Worm (Caenorhabditis elegans) whole organism, L1 larva: ENCODE measurements around the gene Y41D4A.7.

Experiments used
- C16A3.4 ChIP-seq: fragments of 150-350 bp; optimal IDR thresholded peaks from 2 replicates; lab custom pipeline; 2014; ENCODE audit warnings: missing biosample characterization, missing genetic modification characterization
- F16B12.6 ChIP-seq: fragments of 150-350 bp; optimal IDR thresholded peaks from 2 replicates; lab custom pipeline; 2014; ENCODE audit warnings: missing biosample characterization, missing genetic modification characterization
- Y116A8C.19 ChIP-seq: sonication (generic microtip); optimal IDR thresholded peaks from 2 replicates; lab custom pipeline; 2016; ENCODE audit warnings: missing compliant biosample characterization, missing genetic modification characterization, borderline replicate concordance
- alr-1 ChIP-seq: fragments of 200-800 bp; sonication (Bioruptor generic); optimal IDR thresholded peaks from 2 replicates; lab custom pipeline; 2018; ENCODE audit warnings: borderline replicate concordance, mild to moderate bottlenecking, missing genetic modification characterization, missing compliant biosample characterization
- aly-2 ChIP-seq: fragments of 150-350 bp; optimal IDR thresholded peaks from 2 replicates; lab custom pipeline; 2014; ENCODE audit warnings: missing biosample characterization, missing genetic modification characterization
- dpl-1 ChIP-seq, 3 experiments: fragments of 150-350 bp in 2 of 3; sonication (generic microtip) in 1 of 3; optimal IDR thresholded peaks; 2 replicates each; lab custom pipeline; 2014 to 2017; ENCODE audit warnings: missing biosample characterization in 3 of 3, missing genetic modification characterization in 3 of 3, missing genetic modification reagents in 3 of 3
- efl-1 ChIP-seq, 4 experiments: fragments of 150-350 bp; optimal IDR thresholded peaks in 3 of 4; peaks in 1 of 4; 1 replicate in 1 of 4; 2 replicates in 3 of 4; lab custom pipeline; 2014; ENCODE audit warnings: missing biosample characterization in 2 of 4, missing genetic modification characterization in 2 of 4, missing genetic modification reagents in 2 of 4
- egl-27 ChIP-seq, 2 experiments: fragments of 150-350 bp in 1 of 2; sonication (generic microtip); optimal IDR thresholded peaks; 3 replicates each; lab custom pipeline; 2017 to 2018; ENCODE audit warnings: missing biosample characterization in 2 of 2, missing genetic modification characterization in 2 of 2, missing genetic modification reagents in 2 of 2
- elt-3 ChIP-seq, 6 experiments: fragments of 150-350 bp in 1 of 6; sonication (generic microtip); optimal IDR thresholded peaks; 2 replicates each; lab custom pipeline; 2017 to 2018; ENCODE audit warnings: missing biosample characterization in 6 of 6, missing genetic modification characterization in 6 of 6, inconsistent platforms in 1 of 6
- ets-5 ChIP-seq: fragments of 200-800 bp; sonication (Bioruptor generic); IDR thresholded peaks from 2 replicates; pipeline ENCODE4 v1.3.6; 2022; ENCODE audit warnings: missing genetic modification characterization, missing compliant biosample characterization
- fkh-10 ChIP-seq: sonication (generic microtip); optimal IDR thresholded peaks from 2 replicates; lab custom pipeline; 2017; ENCODE audit warnings: missing biosample characterization, missing genetic modification reagents, missing genetic modification characterization
- fkh-8 ChIP-seq: sonication (generic microtip); optimal IDR thresholded peaks from 2 replicates; lab custom pipeline; 2016; ENCODE audit warnings: mild to moderate bottlenecking, missing genetic modification characterization, missing compliant biosample characterization
- fos-1 ChIP-seq: fragments of 150-350 bp; optimal IDR thresholded peaks from 2 replicates; lab custom pipeline; 2014; ENCODE audit warnings: missing biosample characterization, missing genetic modification characterization
- irx-1 ChIP-seq: sonication (generic microtip); optimal IDR thresholded peaks from 2 replicates; lab custom pipeline; 2016; ENCODE audit warnings: missing genetic modification characterization, missing compliant biosample characterization
- jun-1 ChIP-seq: fragments of 150-350 bp; optimal IDR thresholded peaks from 2 replicates; lab custom pipeline; 2014; ENCODE audit warnings: missing biosample characterization, missing genetic modification reagents, missing genetic modification characterization
- lin-14 ChIP-seq: fragments of 200-800 bp; sonication (Bioruptor generic); optimal IDR thresholded peaks from 2 replicates; lab custom pipeline; 2018; ENCODE audit warnings: mild to moderate bottlenecking, missing genetic modification characterization, moderate library complexity, missing compliant biosample characterization
- lin-15B ChIP-seq: fragments of 150-350 bp; sonication (generic microtip); optimal IDR thresholded peaks from 3 replicates; lab custom pipeline; 2014; ENCODE audit warnings: missing biosample characterization, missing genetic modification characterization
- mdl-1 ChIP-seq, 2 experiments: fragments of 150-350 bp; optimal IDR thresholded peaks; 2 replicates each; lab custom pipeline; 2014 to 2017; ENCODE audit warnings: missing biosample characterization in 2 of 2, missing genetic modification characterization in 2 of 2, inconsistent platforms in 1 of 2
- mef-2 ChIP-seq: fragments of 150-350 bp; optimal IDR thresholded peaks from 2 replicates; lab custom pipeline; 2014; ENCODE audit warnings: missing biosample characterization, missing genetic modification characterization
- nhr-12 ChIP-seq: sonication (generic microtip); optimal IDR thresholded peaks from 2 replicates; lab custom pipeline; 2017; ENCODE audit warnings: missing biosample characterization, missing genetic modification characterization
- nhr-19 ChIP-seq: fragments of 200-800 bp; sonication (Bioruptor generic); conservative IDR thresholded peaks from 2 replicates; pipeline ENCODE4 v1.3.6; 2022; ENCODE audit warnings: missing genetic modification characterization, missing compliant biosample characterization
- nhr-28 ChIP-seq: fragments of 150-350 bp; optimal IDR thresholded peaks from 2 replicates; lab custom pipeline; 2014; ENCODE audit warnings: missing biosample characterization, missing genetic modification characterization
- nhr-76 ChIP-seq: sonication (generic microtip); optimal IDR thresholded peaks from 2 replicates; lab custom pipeline; 2017; ENCODE audit warnings: missing biosample characterization, missing genetic modification characterization
- nhr-77 ChIP-seq: fragments of 150-350 bp; optimal IDR thresholded peaks from 2 replicates; lab custom pipeline; 2014; ENCODE audit warnings: missing biosample characterization, missing genetic modification characterization
- nhr-84 ChIP-seq: sonication (generic microtip); optimal IDR thresholded peaks from 2 replicates; lab custom pipeline; 2017; ENCODE audit warnings: missing biosample characterization, missing genetic modification characterization
- nhr-85 ChIP-seq: sonication (generic microtip); peaks from one replicate; lab custom pipeline; 2016; ENCODE audit warnings: missing genetic modification characterization, inconsistent platforms, missing compliant biosample characterization
- pax-3 ChIP-seq: fragments of 200-800 bp; sonication (Bioruptor generic); optimal IDR thresholded peaks from 2 replicates; lab custom pipeline; 2018; ENCODE audit warnings: mild to moderate bottlenecking, missing genetic modification characterization, moderate library complexity, missing compliant biosample characterization
- pqm-1 ChIP-seq: sonication (generic microtip); optimal IDR thresholded peaks from 3 replicates; lab custom pipeline; 2017; ENCODE audit warnings: missing biosample characterization, missing genetic modification characterization
- skn-1 ChIP-seq: fragments of 150-350 bp; optimal IDR thresholded peaks from 2 replicates; lab custom pipeline; 2014; ENCODE audit warnings: missing biosample characterization, missing genetic modification characterization
- sup-37 ChIP-seq: fragments of 200-800 bp; sonication (Bioruptor generic); optimal IDR thresholded peaks from 2 replicates; lab custom pipeline; 2018; ENCODE audit warnings: mild to moderate bottlenecking, missing genetic modification characterization, missing compliant biosample characterization
- tbx-2 ChIP-seq: sonication (generic microtip); optimal IDR thresholded peaks from 2 replicates; lab custom pipeline; 2016; ENCODE audit warnings: missing genetic modification characterization, missing compliant biosample characterization
- tlp-1 ChIP-seq: fragments of 150-350 bp; optimal IDR thresholded peaks from 2 replicates; lab custom pipeline; 2014; ENCODE audit warnings: missing biosample characterization, missing genetic modification characterization
- unc-30 ChIP-seq: sonication (generic microtip); optimal IDR thresholded peaks from 2 replicates; lab custom pipeline; 2017; ENCODE audit warnings: missing biosample characterization, missing genetic modification characterization
- unc-62 ChIP-seq: fragments of 150-350 bp; optimal IDR thresholded peaks from 2 replicates; lab custom pipeline; 2014; ENCODE audit warnings: missing biosample characterization, missing genetic modification reagents, missing genetic modification characterization
- unc-86 ChIP-seq: sonication (generic microtip); optimal IDR thresholded peaks from 2 replicates; lab custom pipeline; 2016; ENCODE audit warnings: missing genetic modification characterization, missing compliant biosample characterization
- unc-98 ChIP-seq: fragments of 200-800 bp; sonication (Bioruptor generic); IDR thresholded peaks from 2 replicates; pipeline ENCODE4 v1.3.6; 2022; ENCODE audit warnings: missing genetic modification characterization, missing compliant biosample characterization
- vab-15 ChIP-seq: sonication (generic microtip); optimal IDR thresholded peaks from 2 replicates; lab custom pipeline; 2017; ENCODE audit warnings: missing genotype, mild to moderate bottlenecking, missing genetic modification characterization, missing compliant biosample characterization
- zip-4 ChIP-seq: fragments of 200-800 bp; sonication (Bioruptor generic); optimal IDR thresholded peaks from 2 replicates; lab custom pipeline; 2018; ENCODE audit warnings: mild to moderate bottlenecking, missing genetic modification characterization, moderate library complexity, missing compliant biosample characterization
- ztf-11 ChIP-seq, 2 experiments: sonication (generic microtip); optimal IDR thresholded peaks; 2 replicates each; lab custom pipeline; 2016 to 2017; ENCODE audit warnings: missing genetic modification characterization in 2 of 2, missing biosample characterization in 1 of 2, missing compliant biosample characterization in 1 of 2
- ztf-4 ChIP-seq: fragments of 150-350 bp; optimal IDR thresholded peaks from 2 replicates; lab custom pipeline; 2014; ENCODE audit warnings: missing biosample characterization, missing genetic modification characterization

The Y41D4A.7 gene

ce11 chrIV:1803882-1804281 is 42.5 kb upstream of the Y41D4A.7 start, which contains the start of gene Y38C1BA.1:
Y38C1BA.1 (minus strand) TSS chrIV:1803982.
- TF ChIP-seq jun-1 (tag; lab: Kevin White, UChicago) (no peak), alr-1 (tag; lab: Kevin White, UChicago) (no peak), fkh-8 (tag; lab: Kevin White, UChicago) (no peak), zip-4 (GFP tag; lab: Kevin White, UChicago) (no peak), nhr-19 (no peak), mdl-1 (tag; optimal IDR thresholded peaks at IDR 0.05; lab: Kevin White, UChicago) (no peak)

DNA sequence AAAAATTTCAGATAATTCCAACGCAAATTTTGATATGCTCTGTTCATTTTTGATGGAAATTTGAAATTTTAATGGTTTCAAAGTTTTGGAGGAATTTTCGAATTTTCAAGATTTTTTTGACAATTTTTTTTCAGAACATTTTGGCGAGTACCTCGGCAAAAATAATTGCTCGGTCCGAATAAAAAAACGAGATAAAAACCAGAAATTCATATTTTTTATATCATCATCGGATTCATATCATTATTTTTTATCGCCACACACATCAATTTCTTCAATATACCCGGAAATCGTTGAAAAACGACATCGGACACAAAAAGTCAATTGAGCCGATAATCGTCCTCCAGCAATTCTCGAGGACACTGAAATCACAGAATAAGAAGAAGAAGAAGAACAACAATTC is 30.4 kb upstream of the Y41D4A.7 start:
- TF ChIP-seq pqm-1 (no peak), nhr-85 (tag; lab: Kevin White, UChicago) (peak; percentile 51)

- no peak for TF ChIP-seq dpl-1 (GFP tag; optimal IDR thresholded peaks at IDR 0.05; lab: Kevin White, UChicago)
- TF ChIP-seq fkh-8 (tag; lab: Kevin White, UChicago), result no peak
- TF ChIP-seq tbx-2, result no peak
- no peak for TF ChIP-seq efl-1 (optimal IDR thresholded peaks at IDR 0.05; lab: Kevin White, UChicago)
- TF ChIP-seq efl-1 (GFP tag; optimal IDR thresholded peaks at IDR 0.05 in 1 of 2; lab: Kevin White, UChicago), result peak in 1 of 2 experiments; percentile 44
- TF ChIP-seq fkh-10 (GFP tag; lab: Kevin White, UChicago), result no peak
- TF ChIP-seq nhr-77 (tag; lab: Kevin White, UChicago), result no peak
Measured at ce11 chrIV:1790677-1791076, 29.3 kb upstream of the Y41D4A.7 start.

ce11 chrIV:1785156-1785555 is 23.8 kb upstream of the Y41D4A.7 start:
- TF ChIP-seq F16B12.6, result no peak
- TF ChIP-seq nhr-12, result no peak
- TF ChIP-seq irx-1, result no peak
- TF ChIP-seq ets-5 (GFP tag; lab: Robert Waterston, UW), result no peak
- no peak for TF ChIP-seq ztf-11 (tag; optimal IDR thresholded peaks at IDR 0.05; lab: Kevin White, UChicago)
- TF ChIP-seq Y116A8C.19 (tag; lab: Kevin White, UChicago), result no peak
- no peak for TF ChIP-seq mef-2 (tag; lab: Kevin White, UChicago)
- TF ChIP-seq mdl-1 (tag; optimal IDR thresholded peaks at IDR 0.05; lab: Kevin White, UChicago), result no peak
- no peak for TF ChIP-seq ztf-4 (tag; lab: Kevin White, UChicago)
- no peak for TF ChIP-seq unc-98 (GFP tag; lab: Robert Waterston, UW)
- TF ChIP-seq tlp-1 (tag; lab: Kevin White, UChicago), result no peak
- TF ChIP-seq pax-3 (tag; lab: Kevin White, UChicago), result no peak
- TF ChIP-seq vab-15 (tag; lab: Kevin White, UChicago), result no peak
- TF ChIP-seq nhr-28 (tag; lab: Kevin White, UChicago), result no peak
- no peak for TF ChIP-seq unc-86 (tag; lab: Kevin White, UChicago)
- TF ChIP-seq nhr-76 (tag; lab: Kevin White, UChicago), result no peak

- TF ChIP-seq skn-1 (tag; lab: Kevin White, UChicago) (no peak), lin-15B (no peak), fos-1 (no peak), nhr-84 (tag; lab: Kevin White, UChicago) (no peak), unc-30 (tag; lab: Kevin White, UChicago) (no peak), nhr-12 (no peak), unc-62 (GFP tag; lab: Kevin White, UChicago) (no peak), aly-2 (tag; lab: Kevin White, UChicago) (no peak), ztf-4 (tag; lab: Kevin White, UChicago) (no peak), ztf-11 (tag; optimal IDR thresholded peaks at IDR 0.05; lab: Kevin White, UChicago) (no peak), egl-27 (tag; optimal IDR thresholded peaks at IDR 0.05; lab: Kevin White, UChicago) (no peak), sup-37 (no peak), elt-3 (tag; optimal IDR thresholded peaks at IDR 0.05; lab: Kevin White, UChicago) (no peak), C16A3.4 (no peak), fkh-8 (tag; lab: Kevin White, UChicago) (no peak), lin-14 (no peak)
Measured at ce11 chrIV:1781559-1781958, 20.2 kb upstream of the Y41D4A.7 start, which contains the start of gene frpr-19. frpr-19 (minus strand) TSS chrIV:1781659.
